Fruit fly (Drosophila melanogaster): Measurements from ENCODE around the gene CG7840.

- TF ChIP-seq CG3407 (GFP tag; optimal IDR thresholded peaks at IDR 0.05), result peak; percentile 32
- TF ChIP-seq ttk (GFP tag; IDR thresholded peaks at IDR 0.05), result no peak
- TF ChIP-seq CG10959 (GFP tag; IDR thresholded peaks at IDR 0.05), result no peak
- peak; percentile 17 for TF ChIP-seq CG18011 (GFP tag; optimal IDR thresholded peaks at IDR 0.05)
- peak; percentile 12 for TF ChIP-seq CG9817 (tag; optimal IDR thresholded peaks at IDR 0.05)
These were observed 45.3 kb downstream of the CG7840 start for dm6 chr2L:8350560-8351171.

Data from whole organism, embryonic.